Worm (Caenorhabditis elegans) whole organism, L4/young adult: Measurements from ENCODE around the gene F27C8.3.

Experiments used
- W03F9.2 ChIP-seq: fragments of 150-350 bp; optimal IDR thresholded peaks from 2 replicates; lab custom pipeline; 2014; ENCODE audit warnings: missing biosample characterization, missing genetic modification characterization
- dao-5 ChIP-seq: sonication (generic microtip); optimal IDR thresholded peaks from 2 replicates; lab custom pipeline; 2016; ENCODE audit warnings: missing genotype, missing genetic modification characterization, moderate library complexity, missing compliant biosample characterization
- him-1 ChIP-seq: sonication (generic microtip); optimal IDR thresholded peaks from 2 replicates; lab custom pipeline; 2016; ENCODE audit warnings: missing genotype, missing genetic modification reagents, missing genetic modification characterization, missing compliant biosample characterization

DNA sequence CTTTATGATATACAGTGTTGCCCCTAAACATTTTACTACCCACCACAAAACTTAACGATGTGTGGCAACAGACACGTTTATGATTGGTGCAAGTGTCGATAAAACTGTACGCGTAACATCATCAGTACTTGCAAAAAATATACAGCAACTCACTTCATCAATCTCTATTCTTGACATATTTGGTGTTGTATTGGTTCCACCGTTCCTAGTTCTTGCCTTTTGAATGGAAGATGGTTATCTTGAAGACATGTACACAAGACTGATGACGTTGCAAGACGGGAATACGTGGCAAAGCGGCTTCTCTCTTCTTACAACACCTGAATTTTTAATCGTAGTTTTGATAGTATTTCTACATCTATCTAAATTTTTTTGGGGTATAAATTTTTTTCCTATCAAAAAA lies 15.2 kb upstream of the F27C8.3 start:
- no peak for TF ChIP-seq dao-5
- no peak for TF ChIP-seq him-1 (tag; lab: Kevin White, UChicago)
- TF ChIP-seq W03F9.2 (tag; lab: Kevin White, UChicago): no peak
